Fruit fly (Drosophila melanogaster): ENCODE measurements around the gene RPA2.

The RPA2 gene

DNA sequence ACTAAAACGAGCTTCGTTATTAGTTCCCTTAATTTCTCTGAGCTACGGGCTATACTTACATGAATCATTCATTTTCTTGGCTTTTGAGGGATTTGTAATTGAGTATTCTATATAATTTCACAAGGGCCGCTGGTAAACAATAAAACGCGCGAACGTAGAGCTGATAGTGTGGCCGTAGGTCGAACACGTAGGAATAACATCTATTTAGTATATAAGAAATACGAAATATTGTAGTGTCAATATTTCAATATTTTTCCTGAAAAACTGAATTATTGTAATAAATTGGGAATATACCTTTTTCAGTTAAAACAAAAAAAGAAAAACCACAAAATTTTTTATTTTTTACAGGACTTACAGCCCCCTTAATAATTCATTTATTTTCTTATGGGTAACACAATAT, at the start of gene RPA2:
Gene RPA2, minus strand, starts transcription at position 173 of the 400 bp plus-strand sequence.
- TF ChIP-seq CG8478 (optimal IDR thresholded peaks at IDR 0.05), result no peak
- TF ChIP-seq CTCF (optimal IDR thresholded peaks at IDR 0.05), result no peak

DNA sequence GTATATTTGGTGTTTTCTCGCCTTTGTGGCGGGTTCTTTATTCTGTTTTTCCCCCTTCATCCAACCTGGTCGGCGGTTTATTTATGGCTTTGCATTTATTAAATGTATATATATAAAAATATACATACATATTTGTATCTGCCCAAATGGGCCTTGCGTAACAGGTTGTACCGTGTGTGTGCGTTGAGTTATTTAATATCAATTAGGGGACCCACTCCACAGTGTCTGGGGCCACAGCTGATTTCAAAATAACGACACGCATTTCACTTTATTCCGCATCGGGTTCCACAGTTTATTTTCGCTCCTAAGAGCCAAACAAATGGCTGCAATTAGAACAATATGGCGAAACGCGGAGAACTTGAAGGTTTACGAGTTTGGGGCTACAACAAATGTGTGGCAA, 49.6 kb upstream of the RPA2 start:
- TF ChIP-seq CTCF (optimal IDR thresholded peaks at IDR 0.05) (no peak), CG8478 (optimal IDR thresholded peaks at IDR 0.05) (no peak)

DNA sequence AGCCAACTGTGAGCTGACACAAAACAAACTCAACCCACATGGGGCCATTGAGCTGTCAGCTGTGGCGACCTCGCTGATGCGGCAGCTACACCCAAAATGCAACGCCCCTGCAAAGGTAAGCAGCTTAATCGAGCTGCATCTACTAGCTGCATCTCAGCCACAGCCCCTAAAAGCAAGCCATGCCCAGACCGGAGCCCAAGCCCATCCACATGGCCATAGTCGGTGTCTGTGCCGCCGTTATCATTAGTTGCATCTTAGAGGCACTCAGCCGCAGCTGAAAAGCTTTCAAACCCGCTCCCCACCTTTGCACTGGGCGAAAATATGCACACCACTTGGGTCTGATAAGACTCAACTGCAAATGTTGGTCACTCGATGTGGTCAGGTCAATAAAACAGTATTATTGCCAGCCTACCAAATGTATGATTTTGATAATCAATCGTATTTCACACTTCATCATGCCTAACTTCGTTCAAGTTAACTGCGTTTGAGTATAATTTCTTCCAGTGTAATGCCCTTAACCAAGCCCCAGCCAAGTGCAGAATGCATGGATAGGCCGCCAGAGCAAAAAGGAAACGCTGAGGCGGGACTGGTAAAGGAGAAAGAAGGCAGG, 48.2 kb upstream of the RPA2 start:
- no peak for TF ChIP-seq CG8478 (optimal IDR thresholded peaks at IDR 0.05)
- no peak for TF ChIP-seq CTCF (optimal IDR thresholded peaks at IDR 0.05)

DNA sequence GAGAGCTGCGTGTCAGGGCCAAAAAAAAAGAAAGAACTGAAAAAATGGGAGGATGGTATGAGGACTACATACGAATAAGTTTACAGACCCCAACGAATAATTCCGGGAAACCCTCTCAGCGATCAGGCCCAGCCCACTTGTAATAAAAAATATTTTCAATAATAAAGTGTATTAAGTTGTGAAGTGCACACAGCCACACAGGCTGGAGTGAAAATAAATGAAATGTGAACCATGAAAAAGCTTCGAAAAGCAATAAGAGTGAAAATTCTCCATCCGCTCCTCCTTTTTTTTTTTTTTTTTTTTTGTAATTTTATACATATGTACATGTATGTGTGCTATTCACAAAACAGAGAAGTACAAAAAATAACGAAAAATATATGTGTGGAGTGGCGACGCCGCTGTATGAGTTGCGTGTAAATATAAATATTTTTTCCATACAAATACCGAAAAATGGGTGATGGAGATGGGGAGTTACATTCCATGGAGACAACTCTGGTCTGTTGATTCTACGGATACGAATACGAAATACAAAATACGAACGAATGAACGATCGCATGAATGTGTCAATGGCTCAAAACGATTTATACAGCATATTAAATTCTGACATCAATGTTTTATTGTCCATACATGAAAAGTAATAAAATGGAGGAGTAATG, 45.8 kb upstream of the RPA2 start:
- TF ChIP-seq CG8478 (optimal IDR thresholded peaks at IDR 0.05) (no peak), CTCF (optimal IDR thresholded peaks at IDR 0.05) (no peak)

DNA sequence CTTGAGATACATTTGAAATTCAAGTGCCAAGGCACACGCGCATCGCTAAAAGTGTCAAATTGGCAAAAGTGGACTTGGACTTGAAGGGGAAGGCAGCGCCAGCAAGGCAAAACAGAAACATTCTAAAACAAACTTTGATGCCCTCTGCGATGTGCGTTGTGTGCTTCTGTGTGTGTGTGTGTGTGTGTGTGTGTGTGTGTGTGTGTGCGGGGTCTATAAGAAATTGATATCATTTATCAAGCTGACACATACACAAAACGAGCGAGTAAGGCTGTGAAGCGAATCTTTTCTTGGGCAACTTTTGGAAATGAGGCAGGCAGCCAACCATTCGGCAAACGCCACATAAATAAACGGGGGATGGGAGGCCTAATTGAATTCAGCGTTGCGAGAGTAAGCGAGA, 44.8 kb upstream of the RPA2 start:
- TF ChIP-seq CTCF (optimal IDR thresholded peaks at IDR 0.05), result no peak
- TF ChIP-seq CG8478 (optimal IDR thresholded peaks at IDR 0.05), result no peak

- no peak for TF ChIP-seq CTCF (optimal IDR thresholded peaks at IDR 0.05)
- TF ChIP-seq CG8478 (optimal IDR thresholded peaks at IDR 0.05), result no peak
Measured at dm6 chr2L:20969674-20970297, 43.8 kb upstream of the RPA2 start.

dm6 chr2L:20968727-20969126, 42.8 kb upstream of the RPA2 start:
- TF ChIP-seq CG8478 (optimal IDR thresholded peaks at IDR 0.05) (no peak), CTCF (optimal IDR thresholded peaks at IDR 0.05) (no peak)

- TF ChIP-seq CG8478 (optimal IDR thresholded peaks at IDR 0.05) (no peak), CTCF (optimal IDR thresholded peaks at IDR 0.05) (no peak)
Measured at dm6 chr2L:20965001-20965400, 39.1 kb upstream of the RPA2 start.

dm6 chr2L:20960019-20960525, 34.1 kb upstream of the RPA2 start:
- TF ChIP-seq CG8478 (optimal IDR thresholded peaks at IDR 0.05), result no peak
- TF ChIP-seq CTCF (optimal IDR thresholded peaks at IDR 0.05), result no peak

DNA sequence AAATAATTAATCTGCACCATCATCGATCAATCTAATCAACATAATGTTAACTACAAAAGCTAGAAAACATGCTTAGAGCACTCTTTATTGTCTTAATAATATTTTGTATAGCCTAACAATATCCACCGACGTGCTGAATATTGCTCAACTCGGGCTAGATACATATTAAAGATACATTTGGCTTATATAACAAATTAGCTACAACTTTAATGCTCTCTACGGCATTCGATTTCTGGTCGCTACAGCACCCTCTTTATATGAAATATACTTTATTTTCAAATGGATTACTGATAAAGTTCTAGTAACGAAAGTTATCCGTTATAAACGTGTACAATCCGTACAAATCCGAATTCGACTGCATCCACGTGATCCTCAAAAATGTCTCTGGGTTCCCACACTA, 32.0 kb upstream of the RPA2 start:
- TF ChIP-seq CG8478 (optimal IDR thresholded peaks at IDR 0.05) (no peak), CTCF (optimal IDR thresholded peaks at IDR 0.05) (no peak)

DNA sequence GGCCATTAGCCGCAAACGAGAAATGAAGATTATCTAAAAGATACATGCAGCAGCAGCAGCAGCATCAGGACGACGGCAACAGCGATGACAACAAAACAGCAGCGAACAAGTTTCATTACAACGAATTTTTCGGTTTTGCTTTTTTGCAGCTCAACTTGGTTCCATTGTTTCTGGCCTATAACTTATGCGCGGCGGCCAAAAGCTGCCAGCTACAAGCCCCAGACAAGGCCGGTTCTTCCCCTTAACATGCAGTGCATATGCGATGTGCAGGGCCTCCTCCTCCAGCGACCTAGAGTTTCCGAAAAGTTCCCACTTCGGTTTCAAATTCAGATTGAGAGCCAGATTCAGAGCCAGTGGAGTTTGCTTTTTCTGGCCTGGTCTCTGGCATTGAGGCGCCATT, 31.3 kb upstream of the RPA2 start:
- no peak for TF ChIP-seq CG8478 (optimal IDR thresholded peaks at IDR 0.05)
- TF ChIP-seq CTCF (optimal IDR thresholded peaks at IDR 0.05), result no peak

DNA sequence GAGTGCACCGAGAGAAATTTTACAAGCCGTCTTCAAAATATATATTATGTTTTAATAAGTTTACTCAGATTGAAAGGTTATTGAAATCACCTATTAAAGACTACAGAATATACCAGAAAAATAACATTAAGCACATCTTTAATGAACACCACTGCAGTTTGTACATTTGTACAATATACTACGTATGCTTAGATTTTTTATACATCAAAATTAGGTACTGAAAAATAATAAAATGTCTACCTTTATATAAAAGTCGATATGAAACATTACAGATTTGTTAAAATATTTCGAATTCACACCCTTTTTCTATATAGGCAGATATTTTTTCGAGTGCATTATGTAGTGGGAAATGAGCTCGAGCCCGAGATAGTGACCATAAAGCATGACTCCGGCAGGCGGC, 30.9 kb upstream of the RPA2 start:
- no peak for TF ChIP-seq CTCF (optimal IDR thresholded peaks at IDR 0.05)
- no peak for TF ChIP-seq CG8478 (optimal IDR thresholded peaks at IDR 0.05)

DNA sequence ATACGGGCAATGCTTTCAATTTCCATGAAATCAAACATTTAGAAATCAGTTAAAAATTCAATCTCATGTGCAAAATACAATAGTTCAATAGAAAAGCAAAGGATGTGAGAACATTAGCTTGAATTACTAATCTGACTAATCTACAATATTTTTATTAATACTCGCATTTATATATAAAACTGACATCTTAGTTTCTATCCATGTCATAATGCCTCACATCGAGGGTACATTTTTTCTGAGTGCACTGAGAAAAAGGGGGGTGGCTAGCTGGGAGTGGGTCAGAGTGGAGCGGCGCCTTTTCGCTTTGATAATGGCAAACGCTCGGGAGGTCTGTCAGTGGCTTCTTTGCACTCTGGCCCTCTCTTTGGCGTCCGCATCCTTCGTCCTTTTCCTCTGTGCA, 25.4 kb upstream of the RPA2 start:
- TF ChIP-seq CG8478 (optimal IDR thresholded peaks at IDR 0.05), result no peak
- no peak for TF ChIP-seq CTCF (optimal IDR thresholded peaks at IDR 0.05)

DNA sequence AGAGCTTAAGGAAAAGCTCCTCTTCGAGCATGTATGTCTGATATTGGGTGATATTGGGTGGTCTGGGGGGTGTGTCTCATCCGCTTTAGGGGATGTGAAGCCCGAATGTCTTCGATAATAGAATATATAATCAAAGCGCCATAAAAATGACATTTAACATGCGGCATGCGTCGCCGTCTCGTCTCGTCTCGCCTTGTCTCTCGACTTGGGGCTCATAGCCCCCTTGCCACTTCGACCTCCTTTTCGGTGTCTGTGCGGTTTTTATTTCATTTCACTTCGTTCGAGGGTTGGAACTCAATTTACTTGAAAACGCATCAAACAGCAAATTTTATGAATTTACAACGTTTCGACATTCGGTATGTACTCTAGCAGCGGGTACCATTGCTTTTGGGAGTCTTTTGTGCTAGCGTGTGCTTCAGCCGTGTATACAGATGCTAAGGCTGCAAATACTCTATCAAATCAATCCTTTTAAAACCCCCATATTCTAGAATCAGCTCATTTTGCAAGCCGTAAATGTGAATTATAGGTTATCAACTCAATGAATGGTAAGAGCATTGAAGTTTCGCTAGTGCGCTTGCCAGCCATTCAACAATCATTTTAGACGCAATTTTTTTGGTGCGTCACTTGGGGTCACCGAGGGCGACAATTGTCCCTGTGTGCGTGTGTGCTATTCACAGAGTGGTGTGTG, 24.6 kb upstream of the RPA2 start:
- TF ChIP-seq CG8478 (optimal IDR thresholded peaks at IDR 0.05), result no peak
- no peak for TF ChIP-seq CTCF (optimal IDR thresholded peaks at IDR 0.05)

DNA sequence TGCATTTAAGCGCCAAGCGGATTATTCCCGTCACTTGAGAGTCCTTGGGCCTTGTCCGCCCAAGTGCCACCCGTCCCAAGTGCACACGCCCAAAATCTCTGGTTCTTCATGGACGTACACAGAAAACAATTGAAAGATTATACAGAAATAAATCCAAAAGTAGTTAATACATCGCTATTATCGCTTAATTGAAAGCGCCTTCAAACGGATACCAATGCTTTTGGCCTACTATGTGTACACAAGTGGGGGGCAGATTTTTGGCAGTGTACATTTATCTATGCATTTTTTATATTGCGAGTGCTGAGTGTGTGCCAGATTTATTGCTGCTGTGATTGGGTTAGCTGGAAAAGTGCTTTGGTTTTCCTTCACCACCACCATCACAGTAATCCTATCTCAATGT, 22.7 kb upstream of the RPA2 start:
- TF ChIP-seq CG8478 (optimal IDR thresholded peaks at IDR 0.05) (no peak), CTCF (optimal IDR thresholded peaks at IDR 0.05) (no peak)

All from S2 (cell line).